Worm (Caenorhabditis elegans) whole organism, L4/young adult: ENCODE results near the gene nhr-281.

ENCODE experiments used
- W03F9.2 ChIP-seq: fragments of 150-350 bp; optimal IDR thresholded peaks from 2 replicates; lab custom pipeline; 2014; ENCODE audit warnings: missing biosample characterization, missing genetic modification characterization
- dao-5 ChIP-seq: sonication (generic microtip); optimal IDR thresholded peaks from 2 replicates; lab custom pipeline; 2016; ENCODE audit warnings: missing genotype, missing genetic modification characterization, moderate library complexity, missing compliant biosample characterization
- him-1 ChIP-seq: sonication (generic microtip); optimal IDR thresholded peaks from 2 replicates; lab custom pipeline; 2016; ENCODE audit warnings: missing genotype, missing genetic modification reagents, missing genetic modification characterization, missing compliant biosample characterization

nhr-281 gene

DNA sequence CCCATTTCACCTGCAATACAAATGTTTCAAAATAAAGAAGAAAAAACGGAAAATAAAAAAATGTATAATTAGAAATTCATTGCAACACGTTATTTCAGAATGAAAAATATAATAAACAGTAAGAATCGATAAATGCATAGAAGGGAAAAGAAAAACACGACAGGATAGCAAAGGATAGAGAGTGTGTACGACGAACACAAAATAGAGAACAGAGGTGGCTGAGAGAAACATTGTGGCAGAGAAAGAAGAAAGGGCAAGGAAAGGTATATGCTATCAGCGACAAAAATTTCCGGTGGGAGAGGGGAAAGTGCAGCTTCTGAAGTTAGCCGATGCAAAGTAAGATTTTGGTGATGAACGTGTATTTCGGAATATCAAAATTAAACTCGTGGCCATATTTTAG, 12.6 kb upstream of the nhr-281 start, which contains the start of gene F28H6.6:
F28H6.6 (minus strand) TSS at position 10 of the 400 bp plus-strand sequence.
- TF ChIP-seq W03F9.2 (tag; lab: Kevin White, UChicago) (no peak), dao-5 (tag; lab: Kevin White, UChicago) (no peak), him-1 (tag; lab: Kevin White, UChicago) (no peak)

DNA sequence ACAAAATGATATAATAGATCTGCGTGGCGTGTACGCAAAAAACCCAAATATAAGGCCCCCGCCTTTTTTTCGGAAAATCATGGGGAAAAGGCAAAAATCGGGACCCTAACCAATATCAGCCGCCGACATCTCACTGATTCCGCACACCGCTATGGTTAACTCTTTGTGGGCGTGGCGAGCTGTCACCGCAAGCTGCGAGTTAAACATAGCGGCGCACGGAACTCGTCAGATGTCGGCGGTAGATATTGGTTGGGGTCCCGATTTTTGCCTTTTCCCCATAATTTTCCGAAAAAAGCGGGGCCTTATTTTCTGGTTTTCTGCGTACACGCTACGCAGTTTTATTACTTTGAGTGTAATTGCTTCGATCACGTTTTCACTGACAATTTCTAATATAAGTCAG, 5.5 kb upstream of the nhr-281 start:
- no peak for TF ChIP-seq W03F9.2 (tag; lab: Kevin White, UChicago)
- TF ChIP-seq him-1 (tag; lab: Kevin White, UChicago) = no peak
- TF ChIP-seq dao-5 (tag; lab: Kevin White, UChicago) = no peak

DNA sequence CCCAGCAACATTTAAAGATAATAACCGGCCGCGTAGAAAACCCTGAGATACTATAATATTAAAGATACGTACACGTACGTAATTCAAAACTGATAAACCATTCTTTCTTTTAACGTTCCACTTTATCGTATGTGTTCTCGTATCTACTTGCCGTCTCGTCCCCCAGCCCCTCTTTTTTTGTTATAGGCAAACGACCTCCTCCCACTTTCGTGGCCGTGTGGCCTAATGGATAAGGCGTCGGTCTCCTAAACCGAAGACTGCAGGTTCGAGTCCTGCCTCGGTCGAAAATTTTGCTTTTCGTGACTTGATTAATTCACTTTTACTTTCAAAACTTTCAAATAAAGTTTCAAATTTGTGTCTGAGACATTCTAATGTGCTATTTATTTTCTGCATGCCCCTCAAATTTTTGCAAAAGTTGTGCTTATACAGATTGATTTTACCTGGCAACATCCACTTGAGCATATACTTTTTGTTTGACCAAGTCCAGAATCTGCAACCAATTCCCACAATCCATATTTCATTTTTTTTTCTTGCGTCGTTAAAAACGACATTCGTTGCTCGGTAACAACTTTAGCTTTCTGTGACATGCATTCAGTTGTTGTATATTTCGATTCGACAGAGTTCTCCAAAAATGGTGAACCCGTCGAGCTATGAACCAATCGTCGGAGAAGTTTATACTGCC, 2.4 kb upstream of the nhr-281 start, which contains the start of gene F28H6.7:
F28H6.7 (plus strand) TSS at position 632 of the 682 bp plus-strand sequence.
- TF ChIP-seq him-1 (tag; lab: Kevin White, UChicago) = no peak
- peak; percentile 17 for TF ChIP-seq dao-5 (tag; lab: Kevin White, UChicago)
- TF ChIP-seq W03F9.2 (tag; lab: Kevin White, UChicago) = no peak

DNA sequence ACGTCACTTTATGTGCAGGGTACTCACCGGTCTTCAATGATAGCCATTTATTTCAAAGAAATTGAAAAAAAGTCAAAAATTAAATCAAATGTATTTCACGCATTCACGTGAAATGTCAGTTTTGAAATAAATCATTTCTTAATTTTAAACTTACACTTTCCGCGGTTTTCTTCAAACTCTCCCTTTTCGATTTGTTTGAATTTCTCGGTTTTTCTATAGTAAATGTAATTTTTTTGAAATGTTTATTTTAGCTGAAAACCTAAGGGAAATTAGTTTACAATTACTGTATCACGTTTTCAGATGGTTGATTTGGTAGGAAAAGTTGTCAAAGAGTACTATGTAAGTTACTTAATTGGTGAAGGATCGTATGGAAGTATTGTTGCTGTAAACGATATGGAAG, 5.0 kb downstream of the nhr-281 start, which contains the start of gene F16B12.7:
F16B12.7 (plus strand) TSS at position 301 of the 400 bp plus-strand sequence.
- TF ChIP-seq him-1 (tag; lab: Kevin White, UChicago) = no peak
- no peak for TF ChIP-seq dao-5 (tag; lab: Kevin White, UChicago)
- TF ChIP-seq W03F9.2 (tag; lab: Kevin White, UChicago) = no peak

DNA sequence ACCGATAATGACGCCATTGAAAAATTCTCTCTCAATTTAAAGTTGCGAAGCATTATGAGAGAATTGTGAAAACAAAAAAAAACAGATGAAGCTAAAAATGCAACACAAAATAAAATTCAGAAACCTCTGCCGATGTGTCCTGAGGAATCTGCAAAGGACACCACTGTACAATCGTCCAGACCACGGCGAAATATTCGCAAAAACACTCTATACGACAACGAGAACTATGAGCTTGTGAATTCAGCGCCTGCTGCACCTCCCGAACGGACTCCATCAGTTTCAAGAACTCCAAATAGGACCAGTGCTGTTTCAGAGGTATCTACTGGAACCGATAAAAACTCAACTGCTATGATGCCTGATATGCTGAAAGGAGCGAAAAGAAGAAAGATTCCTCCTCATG, 10.8 kb downstream of the nhr-281 start:
- TF ChIP-seq him-1 (tag; lab: Kevin White, UChicago) (no peak), W03F9.2 (tag; lab: Kevin White, UChicago) (no peak)

DNA sequence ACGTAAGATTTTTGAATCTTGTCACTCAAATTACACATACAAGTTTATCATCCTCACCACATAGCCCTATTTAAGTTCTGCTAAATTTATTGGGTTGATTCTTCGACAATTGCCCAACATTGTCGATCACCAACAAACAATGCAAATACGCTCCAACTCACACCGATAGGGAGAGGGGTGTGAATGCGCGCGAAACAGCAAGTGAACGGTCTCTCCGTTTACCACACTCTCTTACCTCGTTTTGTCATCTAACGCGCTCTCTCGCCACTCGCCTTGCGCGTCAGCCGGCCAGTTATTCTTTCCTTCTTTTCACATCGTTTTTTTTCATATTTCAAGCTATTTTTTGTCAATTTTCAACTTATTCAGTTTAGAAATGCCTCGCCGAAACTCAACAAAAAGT, 11.3 kb downstream of the nhr-281 start, which contains the start of gene F16B12.6:
F16B12.6 (plus strand) TSS at position 331 of the 400 bp plus-strand sequence.
- TF ChIP-seq him-1 (tag; lab: Kevin White, UChicago) (peak; percentile 32), W03F9.2 (tag; lab: Kevin White, UChicago) (no peak), dao-5 (tag; lab: Kevin White, UChicago) (no peak)

DNA sequence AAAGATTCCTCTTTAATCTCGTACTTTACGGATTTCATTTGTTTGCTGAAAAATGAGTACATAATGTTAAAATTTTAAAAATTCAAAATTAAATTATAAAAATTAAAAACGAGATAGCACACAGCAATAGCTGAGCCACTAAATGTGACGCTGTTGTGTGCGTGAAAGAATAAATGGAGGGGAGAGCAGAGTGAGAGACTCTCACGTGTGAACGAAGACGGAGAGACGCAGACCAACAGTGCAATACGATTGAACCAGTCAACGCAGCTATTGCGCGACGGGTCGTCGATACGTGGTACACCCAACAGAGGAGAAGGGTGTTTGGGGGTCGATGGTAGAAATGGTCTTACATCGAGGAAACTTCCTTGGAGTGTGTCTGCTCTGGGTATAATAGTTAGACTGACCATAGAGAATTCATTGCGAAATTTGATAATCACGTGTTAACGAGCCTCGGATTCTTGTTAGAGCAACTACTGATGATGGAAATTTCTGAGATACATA, 14.6 kb downstream of the nhr-281 start, which contains the start of gene F16B12.4:
F16B12.4 (minus strand) TSS at position 51 of the 501 bp plus-strand sequence.
- TF ChIP-seq him-1 (tag; lab: Kevin White, UChicago) (no peak), W03F9.2 (tag; lab: Kevin White, UChicago) (no peak), dao-5 (tag; lab: Kevin White, UChicago) (no peak)

DNA sequence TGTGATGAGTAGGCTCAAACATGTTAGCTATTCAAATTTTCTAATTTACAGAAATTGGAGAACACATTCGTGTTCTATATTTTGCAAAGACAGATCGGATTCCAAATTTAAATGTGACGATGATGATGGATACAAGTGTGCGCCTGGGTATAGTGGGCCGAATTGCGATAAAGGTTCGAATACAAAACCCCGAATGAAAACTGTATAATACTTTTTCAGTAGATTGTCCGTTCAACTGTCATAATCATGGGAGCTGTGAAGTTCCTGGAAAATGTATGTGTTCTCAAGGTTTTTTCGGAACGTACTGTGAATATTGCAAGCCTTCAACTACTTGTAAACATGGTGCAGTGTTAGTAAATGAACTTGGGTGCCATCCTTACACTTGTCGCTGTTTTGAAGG, 22.3 kb downstream of the nhr-281 start:
- TF ChIP-seq dao-5 (tag; lab: Kevin White, UChicago) (no peak), him-1 (tag; lab: Kevin White, UChicago) (no peak), W03F9.2 (tag; lab: Kevin White, UChicago) (no peak)

DNA sequence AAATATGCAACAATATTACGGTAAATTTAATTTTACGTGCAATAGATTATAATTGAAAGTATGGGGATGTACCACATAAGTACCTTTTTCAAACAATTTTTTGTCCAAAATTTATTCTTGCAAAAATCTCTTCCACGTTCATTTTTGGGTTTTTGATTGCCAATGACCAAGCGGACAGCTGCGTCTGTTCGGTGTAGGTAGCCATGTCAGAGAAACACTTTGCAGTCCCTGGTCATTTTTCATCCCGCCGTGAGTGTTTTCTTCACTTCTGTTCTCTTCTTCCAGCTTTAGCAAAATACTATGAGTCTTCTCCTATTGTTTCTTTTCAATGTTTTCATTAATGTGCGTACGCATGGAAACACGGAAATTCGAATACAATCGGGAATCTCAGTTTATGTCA, 23.2 kb downstream of the nhr-281 start, which contains the start of gene dsl-4:
dsl-4 (plus strand) TSS at position 301 of the 400 bp plus-strand sequence.
- no peak for TF ChIP-seq him-1 (tag; lab: Kevin White, UChicago)
- no peak for TF ChIP-seq dao-5 (tag; lab: Kevin White, UChicago)
- no peak for TF ChIP-seq W03F9.2 (tag; lab: Kevin White, UChicago)

DNA sequence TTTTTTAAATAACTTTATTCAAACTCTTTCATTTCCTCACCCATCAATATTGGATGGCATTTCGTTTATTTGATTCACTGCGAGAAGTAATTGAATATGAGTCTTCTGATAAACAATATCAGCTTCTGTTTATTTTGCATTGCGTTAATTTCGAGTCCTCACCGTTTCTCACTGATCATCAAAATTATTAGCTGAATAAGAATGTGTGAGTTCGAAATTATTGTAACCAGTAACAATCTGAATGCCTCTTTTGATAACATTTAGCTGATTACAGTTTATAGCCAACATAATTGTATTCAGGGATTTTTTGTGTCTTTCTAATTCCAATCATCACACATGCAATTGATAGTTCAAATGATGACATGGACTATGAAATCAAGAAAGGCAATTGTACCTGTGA, 28.0 kb downstream of the nhr-281 start, which contains the start of gene F16B12.1:
F16B12.1 (plus strand) TSS at position 301 of the 400 bp plus-strand sequence.
- TF ChIP-seq dao-5 (tag; lab: Kevin White, UChicago) (no peak), W03F9.2 (tag; lab: Kevin White, UChicago) (no peak), him-1 (tag; lab: Kevin White, UChicago) (no peak)

DNA sequence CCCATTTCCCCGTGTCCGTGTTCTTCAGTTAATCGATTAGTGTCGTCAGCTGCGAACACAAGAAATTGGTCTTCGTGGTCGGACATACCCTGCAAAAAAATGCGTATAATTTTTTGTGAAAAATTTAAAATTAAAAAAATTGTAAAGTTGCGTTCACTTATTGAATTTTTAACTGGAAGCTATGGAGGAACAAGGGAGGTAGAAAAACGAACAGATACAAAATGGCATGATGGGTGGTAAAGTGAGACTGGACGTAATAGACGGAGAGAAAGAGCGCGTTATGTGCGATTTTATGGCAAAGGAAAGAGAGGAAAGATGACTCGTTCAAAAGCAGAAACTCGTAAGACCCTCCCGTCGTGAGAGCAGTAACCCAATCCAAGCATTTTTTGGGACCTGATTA, 29.0 kb downstream of the nhr-281 start, which contains the start of gene C33G3.6:
C33G3.6 (minus strand) TSS at position 101 of the 400 bp plus-strand sequence.
- TF ChIP-seq dao-5 (tag; lab: Kevin White, UChicago) (no peak), W03F9.2 (tag; lab: Kevin White, UChicago) (no peak), him-1 (tag; lab: Kevin White, UChicago) (no peak)

DNA sequence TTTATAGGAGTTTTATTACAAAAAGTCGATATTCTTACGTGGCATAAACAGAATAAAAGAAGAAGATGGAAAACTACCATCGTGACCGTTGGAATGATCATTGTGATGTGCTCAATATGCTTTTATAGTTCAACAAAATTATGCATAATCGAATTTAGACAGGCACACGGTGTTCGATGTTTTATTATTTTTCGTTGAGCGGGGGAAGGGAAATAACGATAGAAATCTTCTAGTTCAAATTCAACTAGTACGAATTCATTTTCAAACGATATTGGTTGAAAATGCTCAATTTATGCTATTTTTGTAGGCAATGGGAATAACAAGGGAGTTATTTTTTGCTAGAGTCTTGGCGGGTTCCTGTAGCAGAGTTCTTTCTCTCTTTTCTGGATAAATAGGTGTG, 34.7 kb downstream of the nhr-281 start, which contains the start of gene C33G3.5:
C33G3.5 (minus strand) TSS at position 101 of the 400 bp plus-strand sequence.
- TF ChIP-seq him-1 (tag; lab: Kevin White, UChicago) (no peak), W03F9.2 (tag; lab: Kevin White, UChicago) (no peak), dao-5 (tag; lab: Kevin White, UChicago) (no peak)

DNA sequence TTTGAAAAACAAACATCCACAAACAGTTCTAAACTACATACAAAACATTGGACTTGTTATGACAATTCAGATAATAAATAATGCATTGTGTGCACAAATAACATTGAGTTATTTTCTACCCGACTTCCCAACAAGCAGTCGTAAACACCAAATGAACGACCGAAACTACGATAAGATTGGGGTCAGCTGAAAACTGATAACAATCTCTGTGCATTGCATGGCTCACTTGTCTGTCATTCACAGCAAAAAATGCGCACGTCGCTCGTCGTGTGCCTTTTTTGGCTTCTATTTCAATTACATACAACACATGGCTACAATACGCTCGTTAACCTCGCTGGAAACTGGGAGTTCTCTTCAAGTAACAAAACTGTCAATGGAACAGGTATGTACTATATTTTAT, 42.3 kb downstream of the nhr-281 start, which contains the start of gene C33G3.4:
C33G3.4 (plus strand) TSS at position 213 of the 400 bp plus-strand sequence.
- TF ChIP-seq dao-5 (tag; lab: Kevin White, UChicago) = no peak
- TF ChIP-seq W03F9.2 (tag; lab: Kevin White, UChicago) = peak; percentile 18
